Fruit fly (Drosophila melanogaster): ENCODE results near the gene CG43349.

The CG43349 gene

dm6 chr2L:1150554-1150953, 49.5 kb upstream of the CG43349 start, which contains the start of the genes Tfb4 and Vps29 (continued):
- TF ChIP-seq crc (GFP tag; optimal IDR thresholded peaks at IDR 0.05) (peak; percentile 7), Rfx (GFP tag; IDR thresholded peaks at IDR 0.05) (peak; percentile 81), bab2 (GFP tag; optimal IDR thresholded peaks at IDR 0.05) (peak; percentile 64), unpg (GFP tag; optimal IDR thresholded peaks at IDR 0.05) (no peak), zf30C (GFP tag; optimal IDR thresholded peaks at IDR 0.05) (no peak), CG15073 (GFP tag; optimal IDR thresholded peaks at IDR 0.05) (no peak), D19A (tag; optimal IDR thresholded peaks at IDR 0.05) (no peak), hkb (optimal IDR thresholded peaks at IDR 0.05) (no peak), hkb (GFP tag; IDR thresholded peaks at IDR 0.05) (peak; percentile 61), vnd (GFP tag; IDR thresholded peaks at IDR 0.05; ENCODE audit: partially characterized antibody) (peak; percentile 93), CG7839 (tag; optimal IDR thresholded peaks at IDR 0.05) (no peak), Lhr (GFP tag; optimal IDR thresholded peaks at IDR 0.05) (no peak), CHES-1-like (GFP tag; optimal IDR thresholded peaks at IDR 0.05) (peak; percentile 65), hth (optimal IDR thresholded peaks at IDR 0.05) (no peak), D (optimal IDR thresholded peaks at IDR 0.05) (no peak), D (GFP tag; optimal IDR thresholded peaks at IDR 0.05) (no peak), bcd (GFP tag; optimal IDR thresholded peaks at IDR 0.05) (no peak), tna (GFP tag; IDR thresholded peaks at IDR 0.05; ENCODE audit: partially characterized antibody) (peak; percentile 96), CG17912 (GFP tag; optimal IDR thresholded peaks at IDR 0.05) (no peak), Fer2 (tag; optimal IDR thresholded peaks at IDR 0.05) (no peak), CG30403 (GFP tag; optimal IDR thresholded peaks at IDR 0.05) (peak; percentile 51), CG13624 (GFP tag; optimal IDR thresholded peaks at IDR 0.05) (peak; percentile 63), CG14965 (GFP tag; optimal IDR thresholded peaks at IDR 0.05; ENCODE audit: borderline replicate concordance) (no peak), CG10979 (tag; optimal IDR thresholded peaks at IDR 0.05) (peak; percentile 35), pan (optimal IDR thresholded peaks at IDR 0.05) (no peak), pan (GFP tag; optimal IDR thresholded peaks at IDR 0.05 in 1 of 2, IDR thresholded peaks at IDR 0.05 in 1 of 2) (peak in 1 of 2 experiments; percentile 52), CG12942 (GFP tag; optimal IDR thresholded peaks at IDR 0.05) (peak; percentile 12), CG17829 (tag; optimal IDR thresholded peaks at IDR 0.05) (peak; percentile 60), nau (GFP tag; optimal IDR thresholded peaks at IDR 0.05) (no peak), CG15269 (tag; optimal IDR thresholded peaks at IDR 0.05) (no peak), Hsf (GFP tag; optimal IDR thresholded peaks at IDR 0.05) (peak; percentile 54), CG10274 (GFP tag; optimal IDR thresholded peaks at IDR 0.05) (no peak), run (tag; optimal IDR thresholded peaks at IDR 0.05) (no peak), Dip3 (GFP tag; optimal IDR thresholded peaks at IDR 0.05) (no peak), nerfin-1 (tag; optimal IDR thresholded peaks at IDR 0.05) (no peak), Awh (GFP tag; IDR thresholded peaks at IDR 0.05) (no peak), CG17359 (tag; optimal IDR thresholded peaks at IDR 0.05) (no peak), cg (GFP tag; optimal IDR thresholded peaks at IDR 0.05) (no peak), vvl (GFP tag; IDR thresholded peaks at IDR 0.05) (peak; percentile 58; the same call in 1 of the 2 replicates), nom (GFP tag; optimal IDR thresholded peaks at IDR 0.05) (no peak), Dfd (GFP tag; optimal IDR thresholded peaks at IDR 0.05) (no peak), pum (GFP tag; optimal IDR thresholded peaks at IDR 0.05) (peak; percentile 42), bbx (GFP tag; IDR thresholded peaks at IDR 0.05; ENCODE audit: partially characterized antibody) (peak; percentile 97), gem (tag; optimal IDR thresholded peaks at IDR 0.05) (no peak), ftz-f1 (GFP tag; optimal IDR thresholded peaks at IDR 0.05) (no peak), so (GFP tag; IDR thresholded peaks at IDR 0.05) (no peak), CG12659 (GFP tag; optimal IDR thresholded peaks at IDR 0.05) (peak; percentile 44), nmo (GFP tag; optimal IDR thresholded peaks at IDR 0.05) (peak; percentile 3), mld (GFP tag; IDR thresholded peaks at IDR 0.05; ENCODE audit: partially characterized antibody) (peak; percentile 96), Usf (GFP tag; optimal IDR thresholded peaks at IDR 0.05) (no peak), psq (GFP tag; optimal IDR thresholded peaks at IDR 0.05) (no peak), CG3281 (GFP tag; optimal IDR thresholded peaks at IDR 0.05) (no peak)

All from whole organism, embryonic.